Worm (Caenorhabditis elegans) whole organism, L2 larva: ENCODE results near the gene clh-5.

Source experiments
- F13H6.1 ChIP-seq: sonication (generic microtip); optimal IDR thresholded peaks from 2 replicates; lab custom pipeline; 2016; ENCODE audit warnings: missing genetic modification characterization, missing compliant biosample characterization
- ZK546.5 ChIP-seq: sonication (generic microtip); optimal IDR thresholded peaks from 2 replicates; lab custom pipeline; 2017; ENCODE audit warnings: missing biosample characterization, missing genetic modification characterization
- crh-2 ChIP-seq: sonication (generic microtip); optimal IDR thresholded peaks from 2 replicates; lab custom pipeline; 2017; ENCODE audit warnings: missing biosample characterization, missing genetic modification characterization
- dmd-4 ChIP-seq: sonication (generic microtip); optimal IDR thresholded peaks from 2 replicates; lab custom pipeline; 2017; ENCODE audit warnings: missing biosample characterization, missing genetic modification characterization
- lin-13 ChIP-seq: fragments of 150-350 bp; optimal IDR thresholded peaks from 2 replicates; lab custom pipeline; 2014; ENCODE audit warnings: missing biosample characterization, missing genetic modification reagents, missing genetic modification characterization
- mab-5 ChIP-seq: fragments of 150-350 bp; optimal IDR thresholded peaks from 2 replicates; lab custom pipeline; 2014; ENCODE audit warnings: missing biosample characterization, missing genetic modification characterization
- nhr-21 ChIP-seq: fragments of 150-350 bp; optimal IDR thresholded peaks from 2 replicates; lab custom pipeline; 2014; ENCODE audit warnings: missing biosample characterization, missing genetic modification characterization
- nhr-237 ChIP-seq: fragments of 150-350 bp; optimal IDR thresholded peaks from 2 replicates; lab custom pipeline; 2014; ENCODE audit warnings: missing biosample characterization, missing genetic modification characterization
- nhr-25 ChIP-seq: fragments of 150-350 bp; sonication (generic microtip); optimal IDR thresholded peaks from 3 replicates; lab custom pipeline; 2014; ENCODE audit warnings: missing biosample characterization, missing genetic modification characterization
- peb-1 ChIP-seq: fragments of 150-350 bp; optimal IDR thresholded peaks from 2 replicates; lab custom pipeline; 2014; ENCODE audit warnings: missing biosample characterization, missing genetic modification characterization
- skn-1 ChIP-seq: sonication (generic microtip); optimal IDR thresholded peaks from 2 replicates; lab custom pipeline; 2017; ENCODE audit warnings: missing biosample characterization, missing genetic modification characterization
- sma-3 ChIP-seq: sonication (generic microtip); optimal IDR thresholded peaks from 2 replicates; lab custom pipeline; 2016; ENCODE audit warnings: missing genetic modification reagents, missing genetic modification characterization, missing compliant biosample characterization
- sma-9 ChIP-seq, 2 experiments: fragments of 150-350 bp in 1 of 2; sonication (generic microtip) in 1 of 2; optimal IDR thresholded peaks; 2 replicates each; lab custom pipeline; 2014 to 2016; ENCODE audit warnings: missing genetic modification characterization in 2 of 2, mild to moderate bottlenecking in 1 of 2, missing biosample characterization in 1 of 2, missing compliant biosample characterization in 1 of 2, missing genetic modification reagents in 1 of 2, moderate library complexity in 1 of 2
- unc-39 ChIP-seq: fragments of 150-350 bp; optimal IDR thresholded peaks from 2 replicates; lab custom pipeline; 2014; ENCODE audit warnings: missing biosample characterization, missing genetic modification characterization
- unc-62 ChIP-seq: fragments of 150-350 bp; optimal IDR thresholded peaks from 2 replicates; lab custom pipeline; 2014; ENCODE audit warnings: missing biosample characterization, missing genetic modification reagents, missing genetic modification characterization
- ztf-1 ChIP-seq: fragments of 200-800 bp; sonication (Bioruptor generic); conservative IDR thresholded peaks from 2 replicates; pipeline ENCODE4 v1.3.6; 2022; ENCODE audit warnings: missing genetic modification characterization, missing compliant biosample characterization

The clh-5 gene

DNA sequence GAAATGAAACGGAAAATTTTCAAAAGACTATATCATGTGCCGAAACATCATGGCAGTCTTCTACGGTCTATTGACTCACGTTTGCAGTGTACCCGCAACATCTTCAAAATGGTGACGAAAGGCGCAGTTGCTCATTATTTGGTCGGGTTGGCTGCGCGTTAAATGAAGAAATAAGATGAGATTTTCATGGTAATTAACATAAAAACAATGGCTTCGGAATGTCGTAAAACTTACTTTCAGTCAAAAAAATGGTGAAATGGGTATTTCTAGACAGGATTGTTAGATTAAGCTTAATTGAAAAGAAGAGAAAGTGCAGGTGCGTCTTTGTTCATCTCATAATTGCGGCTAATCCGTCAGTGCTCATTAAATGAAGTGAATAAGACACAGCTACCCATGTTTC lies 44.8 kb downstream of the clh-5 start, which contains the start of gene T24B8.7:
Gene T24B8.7, minus strand, starts transcription at position 101 of the 400 bp plus-strand sequence.
- TF ChIP-seq sma-3 (GFP tag; lab: Kevin White, UChicago) (no peak), ZK546.5 (tag; lab: Kevin White, UChicago) (no peak), nhr-237 (tag; lab: Kevin White, UChicago) (no peak), lin-13 (GFP tag; lab: Kevin White, UChicago) (no peak), nhr-25 (tag; lab: Kevin White, UChicago) (no peak), skn-1 (tag; lab: Kevin White, UChicago) (no peak), ztf-1 (GFP tag; lab: Robert Waterston, UW) (no peak), mab-5 (tag; lab: Kevin White, UChicago) (no peak), F13H6.1 (no peak), sma-9 (GFP tag; optimal IDR thresholded peaks at IDR 0.05; lab: Kevin White, UChicago) (no peak), sma-9 (tag; optimal IDR thresholded peaks at IDR 0.05; lab: Kevin White, UChicago) (no peak), dmd-4 (tag; lab: Kevin White, UChicago) (no peak), nhr-21 (tag; lab: Kevin White, UChicago) (no peak), unc-62 (GFP tag; lab: Kevin White, UChicago) (no peak), unc-39 (tag; lab: Kevin White, UChicago) (no peak), crh-2 (tag; lab: Kevin White, UChicago) (no peak), peb-1 (no peak)
- TF ChIP-seq, all 48 proteins: peak for 0
